Worm (Caenorhabditis elegans): ENCODE results near the gene cyp-33D3.

The cyp-33D3 gene

DNA sequence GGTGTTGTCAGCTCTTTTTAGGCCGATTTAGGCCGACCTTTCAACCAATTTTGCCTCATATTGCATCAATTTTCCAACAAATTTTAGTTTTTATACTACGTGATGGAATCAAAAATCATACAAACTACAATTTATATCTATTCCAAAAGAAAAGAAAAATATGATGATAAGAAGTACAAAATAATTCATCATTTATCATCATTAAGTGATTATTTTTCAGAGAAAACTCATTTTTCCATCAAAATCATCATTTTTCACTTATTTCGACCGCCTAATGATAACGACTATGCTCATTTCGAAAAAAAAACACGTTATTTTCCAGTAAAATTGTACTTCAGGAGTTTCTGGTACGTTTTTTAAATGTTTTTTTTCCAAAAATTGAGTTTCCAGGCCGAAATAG is 17.8 kb upstream of the cyp-33D3 start:
- TF ChIP-seq hlh-1 (tag; optimal IDR thresholded peaks at IDR 0.05) (no peak), lin-13 (tag; optimal IDR thresholded peaks at IDR 0.05) (no peak), pha-4 (tag; optimal IDR thresholded peaks at IDR 0.05) (no peak), mls-2 (tag; optimal IDR thresholded peaks at IDR 0.05) (no peak), zip-8 (tag; optimal IDR thresholded peaks at IDR 0.05) (no peak), nhr-76 (tag; optimal IDR thresholded peaks at IDR 0.05) (no peak), unc-39 (tag; optimal IDR thresholded peaks at IDR 0.05) (no peak), lsy-2 (tag; optimal IDR thresholded peaks at IDR 0.05) (no peak), elt-3 (tag; optimal IDR thresholded peaks at IDR 0.05) (no peak), ceh-83 (GFP tag; optimal IDR thresholded peaks at IDR 0.05) (no peak), mab-5 (tag; optimal IDR thresholded peaks at IDR 0.05) (no peak), sptf-1 (tag; optimal IDR thresholded peaks at IDR 0.05) (no peak), elt-1 (tag; optimal IDR thresholded peaks at IDR 0.05; ENCODE audit: borderline replicate concordance, insufficient read depth) (no peak), ceh-39 (tag; optimal IDR thresholded peaks at IDR 0.05) (no peak), snpc-4 (tag; optimal IDR thresholded peaks at IDR 0.05) (no peak), bed-3 (GFP tag; optimal IDR thresholded peaks at IDR 0.05) (no peak)

DNA sequence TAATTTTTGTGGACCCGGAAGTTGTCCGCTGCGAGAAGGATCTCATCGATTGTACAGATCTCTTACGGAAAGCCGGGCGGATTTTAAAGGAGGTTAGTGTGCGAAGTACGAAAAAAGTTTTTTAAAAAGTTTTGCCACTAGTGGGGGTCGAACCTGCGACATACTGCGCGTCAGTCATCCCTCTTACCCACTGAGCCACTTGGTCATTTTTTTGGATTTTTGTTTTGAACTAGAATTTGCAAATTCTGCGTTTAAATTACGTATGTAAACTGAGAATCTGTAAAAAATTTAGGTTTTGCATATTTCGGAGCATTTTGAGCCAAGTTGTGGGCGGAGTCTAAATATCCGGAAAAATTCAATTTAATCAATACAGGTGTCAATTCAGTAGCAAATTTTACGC is 11.6 kb upstream of the cyp-33D3 start:
- no peak for TF ChIP-seq ceh-83 (GFP tag; optimal IDR thresholded peaks at IDR 0.05)
- no peak for TF ChIP-seq drap-1 (GFP tag; optimal IDR thresholded peaks at IDR 0.05)
- no peak for TF ChIP-seq ztf-11 (tag; optimal IDR thresholded peaks at IDR 0.05)
- TF ChIP-seq lsy-2 (tag; optimal IDR thresholded peaks at IDR 0.05) = no peak
- TF ChIP-seq nhr-12 (tag; optimal IDR thresholded peaks at IDR 0.05) = no peak
- no peak for TF ChIP-seq unc-120 (tag; optimal IDR thresholded peaks at IDR 0.05; ENCODE audit: poor library complexity, severe bottlenecking)
- TF ChIP-seq bed-3 (GFP tag; optimal IDR thresholded peaks at IDR 0.05) = no peak
- no peak for TF ChIP-seq lin-13 (tag; optimal IDR thresholded peaks at IDR 0.05)
- no peak for TF ChIP-seq ceh-39 (tag; optimal IDR thresholded peaks at IDR 0.05)
- no peak for TF ChIP-seq mab-5 (tag; optimal IDR thresholded peaks at IDR 0.05)
- TF ChIP-seq M03D4.4 (tag; optimal IDR thresholded peaks at IDR 0.05) = no peak
- no peak for TF ChIP-seq blmp-1 (tag; optimal IDR thresholded peaks at IDR 0.05)
- no peak for TF ChIP-seq nhr-76 (tag; optimal IDR thresholded peaks at IDR 0.05)

DNA sequence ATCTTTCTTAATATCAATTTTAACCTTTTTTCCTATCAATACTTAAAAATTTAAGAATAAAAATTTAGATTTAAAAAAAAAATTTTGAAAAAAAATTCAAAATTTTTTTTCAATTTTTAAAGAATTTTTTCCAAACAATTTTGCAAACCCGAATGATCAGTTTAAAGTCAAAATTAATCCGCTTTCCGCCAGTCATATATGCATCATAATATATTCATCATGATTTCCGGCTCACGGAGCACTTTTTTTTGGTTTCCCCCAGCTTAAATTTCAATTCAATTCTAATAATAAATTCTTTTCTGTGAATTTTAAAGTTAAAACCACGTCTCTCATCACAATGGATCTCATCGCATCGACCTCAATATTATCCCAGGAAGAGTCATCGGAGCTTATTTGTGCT is 9.5 kb upstream of the cyp-33D3 start, which contains the start of gene nhr-230:
Gene nhr-230, plus strand, starts transcription at position 301 of the 400 bp plus-strand sequence.
- no peak for TF ChIP-seq sptf-1 (tag; optimal IDR thresholded peaks at IDR 0.05)
- no peak for TF ChIP-seq ceh-83 (GFP tag; optimal IDR thresholded peaks at IDR 0.05)
- no peak for TF ChIP-seq snpc-4 (tag; optimal IDR thresholded peaks at IDR 0.05)
- no peak for TF ChIP-seq ceh-39 (tag; optimal IDR thresholded peaks at IDR 0.05)
- TF ChIP-seq mab-5 (tag; optimal IDR thresholded peaks at IDR 0.05) = no peak
- TF ChIP-seq ceh-43 (GFP tag; optimal IDR thresholded peaks at IDR 0.05) = no peak
- no peak for TF ChIP-seq mls-2 (tag; optimal IDR thresholded peaks at IDR 0.05)
- no peak for TF ChIP-seq lin-13 (tag; optimal IDR thresholded peaks at IDR 0.05)
- TF ChIP-seq zip-8 (tag; optimal IDR thresholded peaks at IDR 0.05) = no peak
- TF ChIP-seq cnd-1 (tag; optimal IDR thresholded peaks at IDR 0.05) = no peak
- TF ChIP-seq nhr-28 (tag; optimal IDR thresholded peaks at IDR 0.05) = no peak
- no peak for TF ChIP-seq drap-1 (GFP tag; optimal IDR thresholded peaks at IDR 0.05)
- TF ChIP-seq blmp-1 (tag; optimal IDR thresholded peaks at IDR 0.05) = no peak
- TF ChIP-seq M03D4.4 (tag; optimal IDR thresholded peaks at IDR 0.05) = no peak
- no peak for TF ChIP-seq unc-39 (tag; optimal IDR thresholded peaks at IDR 0.05)
- no peak for TF ChIP-seq lsy-2 (tag; optimal IDR thresholded peaks at IDR 0.05)
- no peak for TF ChIP-seq hlh-1 (tag; optimal IDR thresholded peaks at IDR 0.05)
- no peak for TF ChIP-seq ces-1 (GFP tag; optimal IDR thresholded peaks at IDR 0.05)

DNA sequence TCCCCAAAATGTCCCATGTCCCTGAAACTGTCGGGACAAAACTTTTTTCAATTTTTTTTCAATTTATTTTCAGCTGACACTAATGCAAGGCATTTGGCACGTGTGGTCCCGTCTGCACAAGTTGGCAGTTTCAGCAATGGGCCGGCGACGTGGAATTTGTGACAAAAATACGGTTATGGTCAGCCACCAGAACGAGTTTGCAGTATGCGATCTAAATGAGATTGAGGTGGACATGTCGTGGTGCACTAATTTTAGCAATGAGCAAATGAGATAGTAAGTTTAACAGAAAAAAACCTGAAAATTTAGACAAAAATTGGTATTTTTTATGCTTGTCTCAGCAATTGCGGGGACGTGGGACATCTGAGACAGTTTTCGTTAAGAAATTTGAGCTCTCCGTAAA is 5.4 kb upstream of the cyp-33D3 start:
- no peak for TF ChIP-seq unc-62 (GFP tag; optimal IDR thresholded peaks at IDR 0.05)
- TF ChIP-seq mep-1 (tag; optimal IDR thresholded peaks at IDR 0.05) = no peak
- no peak for TF ChIP-seq unc-39 (tag; optimal IDR thresholded peaks at IDR 0.05)
- TF ChIP-seq ceh-83 (GFP tag; optimal IDR thresholded peaks at IDR 0.05) = no peak
- no peak for TF ChIP-seq mab-5 (tag; optimal IDR thresholded peaks at IDR 0.05)
- TF ChIP-seq nhr-237 (tag; optimal IDR thresholded peaks at IDR 0.05) = no peak
- no peak for TF ChIP-seq nhr-28 (tag; optimal IDR thresholded peaks at IDR 0.05)
- TF ChIP-seq unc-120 (tag; optimal IDR thresholded peaks at IDR 0.05; ENCODE audit: poor library complexity, severe bottlenecking) = no peak

DNA sequence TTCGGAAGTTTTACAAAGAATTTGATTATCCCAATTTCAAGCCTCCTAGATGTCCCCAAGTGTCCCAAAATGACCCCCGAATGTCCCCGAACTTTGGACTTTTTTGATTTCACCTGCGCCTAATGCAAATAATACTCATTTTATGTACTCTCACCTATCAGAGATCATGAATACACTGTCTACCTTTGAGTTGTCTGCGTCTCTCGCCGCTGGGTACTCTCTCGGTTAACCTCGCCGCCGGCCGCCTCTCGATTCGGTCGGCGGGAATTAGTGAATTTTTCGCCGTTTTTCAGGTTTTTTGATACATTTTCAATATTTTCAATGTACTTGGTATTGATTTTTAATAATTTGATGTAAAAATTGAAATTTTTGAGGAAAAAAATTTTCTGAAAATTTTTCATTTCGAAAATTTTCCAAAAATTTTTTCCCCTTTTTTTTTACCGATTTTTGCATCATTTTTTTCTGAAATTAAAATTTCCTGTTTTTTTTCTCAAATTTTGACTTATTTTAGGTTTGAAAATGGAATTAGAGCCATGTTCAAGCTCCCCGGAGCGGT is 1.9 kb upstream of the cyp-33D3 start, which contains the start of gene nhr-65:
Gene nhr-65, plus strand, starts transcription at position 506 of the 556 bp plus-strand sequence.
- no peak for TF ChIP-seq sem-2 (GFP tag; optimal IDR thresholded peaks at IDR 0.05)
- TF ChIP-seq lin-32 (GFP tag; optimal IDR thresholded peaks at IDR 0.05) = no peak
- TF ChIP-seq zip-8 (tag; optimal IDR thresholded peaks at IDR 0.05) = no peak
- TF ChIP-seq nhr-76 (tag; optimal IDR thresholded peaks at IDR 0.05) = no peak
- TF ChIP-seq nhr-12 (tag; optimal IDR thresholded peaks at IDR 0.05) = no peak
- TF ChIP-seq bed-3 (GFP tag; optimal IDR thresholded peaks at IDR 0.05) = no peak
- no peak for TF ChIP-seq lsy-2 (tag; optimal IDR thresholded peaks at IDR 0.05)
- no peak for TF ChIP-seq mab-5 (tag; optimal IDR thresholded peaks at IDR 0.05)
- no peak for TF ChIP-seq nhr-28 (tag; optimal IDR thresholded peaks at IDR 0.05)
- TF ChIP-seq ceh-43 (GFP tag; optimal IDR thresholded peaks at IDR 0.05) = no peak
- TF ChIP-seq ceh-39 (tag; optimal IDR thresholded peaks at IDR 0.05) = no peak
